Worm (Caenorhabditis elegans): ENCODE results near the gene adm-2.

The adm-2 gene

ce11 chrX:13687111-13687512 lies 643 bp upstream of the adm-2 start (continued):
- peak in 1 of 2 experiments; percentile 17 for TF ChIP-seq hif-1 (tag; optimal IDR thresholded peaks at IDR 0.05)

DNA sequence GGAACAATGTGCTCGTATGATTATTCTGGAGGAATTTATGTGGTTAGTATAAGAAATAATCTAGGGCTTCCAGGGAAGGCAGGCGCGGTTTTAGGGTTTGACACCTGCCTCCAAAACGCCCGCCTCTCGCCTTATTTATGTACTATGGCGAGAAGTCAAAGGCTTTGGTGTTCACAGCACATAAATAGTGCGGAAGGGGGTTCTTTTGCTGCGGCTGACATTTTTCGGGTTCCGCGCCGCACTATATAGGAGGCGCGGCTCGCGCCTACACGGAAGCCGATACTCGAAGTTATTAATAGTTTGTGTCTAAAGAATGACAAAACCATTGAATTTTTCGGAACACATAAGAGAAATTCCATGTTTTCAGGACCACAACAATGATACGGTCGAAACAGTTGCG lies 2.6 kb downstream of the adm-2 start:
- TF ChIP-seq aha-1 (tag) (no peak), snpc-4 (tag; optimal IDR thresholded peaks at IDR 0.05) (peak; percentile 52), lir-3 (tag; optimal IDR thresholded peaks at IDR 0.05) (no peak), R02D3.7 (tag; optimal IDR thresholded peaks at IDR 0.05) (no peak)

DNA sequence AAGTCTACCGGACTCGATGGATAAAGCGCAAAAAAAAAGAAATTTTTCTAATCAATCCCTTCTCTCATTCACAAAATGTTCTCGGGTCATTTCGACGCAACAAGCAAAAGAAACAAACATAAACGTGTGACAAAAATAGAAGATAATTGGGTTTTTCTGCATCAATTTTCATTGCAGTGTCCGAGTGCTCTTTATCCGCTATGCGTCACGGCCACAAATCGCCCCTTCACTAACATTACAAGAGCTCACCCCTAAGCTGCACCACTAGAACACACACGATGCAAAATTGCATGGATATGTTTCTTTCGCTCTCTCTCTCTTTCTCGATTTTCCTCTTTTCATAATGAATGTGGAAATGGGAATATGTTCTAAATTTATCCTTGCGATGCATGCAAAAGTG lies 8.4 kb downstream of the adm-2 start:
- TF ChIP-seq lim-7 (GFP tag; IDR thresholded peaks at IDR 0.05) (no peak), unc-62 (GFP tag; optimal IDR thresholded peaks at IDR 0.05 in 1 of 2) (peak in 1 of 2 experiments; percentile 55), unc-62 (tag; optimal IDR thresholded peaks at IDR 0.05) (no peak), cey-2 (tag; optimal IDR thresholded peaks at IDR 0.05; ENCODE audit: borderline replicate concordance, insufficient read depth) (no peak)

- TF ChIP-seq hlh-11 (tag; optimal IDR thresholded peaks at IDR 0.05): no peak
- 0 out of 2 replicates have a peak, but pooled peaks have one; percentile 20 for TF ChIP-seq dmd-9 (GFP tag; IDR thresholded peaks at IDR 0.05)
Measured at ce11 chrX:13697520-13697919, 9.8 kb downstream of the adm-2 start.

- TF ChIP-seq pha-4 (GFP tag; IDR thresholded peaks at IDR 0.05) (peak; percentile 97), pha-4 (tag; optimal IDR thresholded peaks at IDR 0.05) (peak; percentile 77), zfp-2 (tag; optimal IDR thresholded peaks at IDR 0.05) (peak; percentile 90), gei-8 (GFP tag; optimal IDR thresholded peaks at IDR 0.05) (peak; percentile 97), daf-12 (tag; optimal IDR thresholded peaks at IDR 0.05) (no peak), nhr-111 (GFP tag; optimal IDR thresholded peaks at IDR 0.05) (peak; percentile 86), lim-7 (GFP tag; IDR thresholded peaks at IDR 0.05) (peak; percentile 69; the same call in 1 of the 2 replicates), F37D6.2 (tag; optimal IDR thresholded peaks at IDR 0.05) (peak; percentile 99), attf-4 (tag; optimal IDR thresholded peaks at IDR 0.05) (peak; percentile 70), zip-11 (GFP tag; IDR thresholded peaks at IDR 0.05) (no peak), lsy-2 (tag; optimal IDR thresholded peaks at IDR 0.05) (peak; percentile 95 to 97), F49E8.2 (tag; optimal IDR thresholded peaks at IDR 0.05; ENCODE audit: borderline replicate concordance) (peak; percentile 22), ceh-32 (tag; optimal IDR thresholded peaks at IDR 0.05; ENCODE audit: poor library complexity) (peak; percentile 92), duxl-1 (tag; optimal IDR thresholded peaks at IDR 0.05; ENCODE audit: poor library complexity) (peak; percentile 99), Y48G9A.11 (GFP tag; IDR thresholded peaks at IDR 0.05) (0 out of 2 replicates have a peak, but pooled peaks have one; percentile 59), nhr-6 (tag; optimal IDR thresholded peaks at IDR 0.05) (peak; percentile 99), ztf-11 (tag; optimal IDR thresholded peaks at IDR 0.05) (peak; percentile 98), ces-1 (GFP tag; optimal IDR thresholded peaks at IDR 0.05) (peak; percentile 96), aly-2 (tag; optimal IDR thresholded peaks at IDR 0.05) (no peak), madf-9 (GFP tag; conservative IDR thresholded peaks at IDR 0.05) (peak; percentile 98), mxl-3 (GFP tag; optimal IDR thresholded peaks at IDR 0.05) (peak; percentile 92), lin-1 (GFP tag; IDR thresholded peaks at IDR 0.05) (peak; percentile 87), unc-130 (GFP tag; optimal IDR thresholded peaks at IDR 0.05) (peak; percentile 32), ama-1 (optimal IDR thresholded peaks at IDR 0.05) (no peak), nhr-11 (tag; optimal IDR thresholded peaks at IDR 0.05) (peak; percentile 99), Y75B8A.6 (GFP tag; IDR thresholded peaks at IDR 0.05) (no peak), snpc-1.2 (GFP tag; IDR thresholded peaks at IDR 0.05) (peak; percentile 70; the same call in 1 of the 2 replicates), pqm-1 (tag; optimal IDR thresholded peaks at IDR 0.05) (peak; percentile 26), madf-5 (GFP tag; IDR thresholded peaks at IDR 0.05) (peak in 1 of 2 experiments; percentile 95; a peak in 2 of 4 replicates), T26A8.4 (GFP tag; IDR thresholded peaks at IDR 0.05) (peak; percentile 100), daf-19 (GFP tag; conservative IDR thresholded peaks at IDR 0.05) (peak; percentile 98), hif-1 (tag; optimal IDR thresholded peaks at IDR 0.05) (peak; percentile 85 to 91), dmd-6 (GFP tag; IDR thresholded peaks at IDR 0.05) (peak; percentile 99), spr-3 (GFP tag; optimal IDR thresholded peaks at IDR 0.05) (peak; percentile 98)
Measured at ce11 chrX:13700642-13701233, 13.0 kb downstream of the adm-2 start.
